Worm (Caenorhabditis elegans): ENCODE measurements around the gene sdz-18.

DNA sequence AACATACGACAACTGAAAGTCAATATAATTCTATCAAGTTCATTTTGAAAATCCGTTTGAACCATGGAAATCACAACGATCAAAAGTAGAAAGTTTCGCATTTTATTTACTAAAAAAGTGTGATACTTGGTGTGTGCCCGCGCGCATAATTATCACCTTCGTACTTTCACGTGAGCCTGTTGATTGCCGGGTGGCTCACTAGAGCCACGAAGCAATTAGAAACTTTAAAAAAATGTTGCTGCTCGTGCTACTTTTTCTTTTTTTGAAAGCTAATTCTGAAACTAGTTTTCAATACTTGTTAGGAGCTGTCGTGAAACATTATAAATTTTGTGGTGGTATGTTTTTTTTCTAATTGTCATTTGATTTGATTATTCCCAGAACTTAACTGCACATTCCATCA, 32.6 kb upstream of the sdz-18 start, which contains the start of the genes irld-9 and irld-33:
- no peak for TF ChIP-seq him-1 (tag; optimal IDR thresholded peaks at IDR 0.05)
- no peak for TF ChIP-seq dao-5 (tag; optimal IDR thresholded peaks at IDR 0.05)
